Fruit fly (Drosophila melanogaster) whole organism, prepupa: ENCODE measurements around the gene CG13950.

Experiments
- Blimp-1 ChIP-seq: fragments of 200-800 bp; sonication (Bioruptor generic); optimal IDR thresholded peaks from 3 replicates; lab custom pipeline; 2017; ENCODE audit warnings: missing biosample characterization, missing genetic modification characterization, mild to moderate bottlenecking, moderate library complexity, missing genetic modification reagents
- CG10631 ChIP-seq: fragments of 200-800 bp; sonication (Bioruptor generic); optimal IDR thresholded peaks from 2 replicates; lab custom pipeline; 2016; ENCODE audit warnings: missing biosample characterization, missing genetic modification characterization
- CG10669 ChIP-seq: fragments of 200-800 bp; sonication (Bioruptor generic); optimal IDR thresholded peaks from 3 replicates; lab custom pipeline; 2018; ENCODE audit warnings: missing biosample characterization, mild to moderate bottlenecking, missing genetic modification characterization, moderate library complexity
- CG11294 ChIP-seq: fragments of 200-800 bp; sonication (Bioruptor generic); IDR thresholded peaks from 2 replicates; pipeline ENCODE4 v1.3.6; 2022; ENCODE audit warnings: missing biosample characterization, missing genetic modification characterization
- CG11762 ChIP-seq: fragments of 200-800 bp; sonication (Bioruptor generic); optimal IDR thresholded peaks from 3 replicates; lab custom pipeline; 2016; ENCODE audit warnings: missing biosample characterization, missing genetic modification characterization; ENCODE audit not compliant: insufficient read depth
- CG11902 ChIP-seq: fragments of 200-800 bp; sonication (Bioruptor generic); optimal IDR thresholded peaks from 3 replicates; lab custom pipeline; 2016; ENCODE audit warnings: missing biosample characterization, missing genetic modification characterization
- CG1621 ChIP-seq: fragments of 200-800 bp; sonication (Bioruptor generic); optimal IDR thresholded peaks from 3 replicates; lab custom pipeline; 2018; ENCODE audit warnings: missing biosample characterization, mild to moderate bottlenecking, missing genetic modification characterization
- CG16779 ChIP-seq: fragments of 200-800 bp; sonication (Bioruptor generic); optimal IDR thresholded peaks from 3 replicates; lab custom pipeline; 2017; ENCODE audit warnings: missing biosample characterization, mild to moderate bottlenecking, missing genetic modification characterization
- CG3032 ChIP-seq: fragments of 200-800 bp; optimal IDR thresholded peaks from 2 replicates; lab custom pipeline; 2019; ENCODE audit warnings: missing biosample characterization, mild to moderate bottlenecking, missing genetic modification characterization, moderate library complexity
- CG32006 ChIP-seq: fragments of 200-800 bp; sonication (Bioruptor generic); optimal IDR thresholded peaks from 3 replicates; lab custom pipeline; 2017; ENCODE audit warnings: missing biosample characterization, mild to moderate bottlenecking, missing genetic modification characterization
- CG3919 ChIP-seq: fragments of 200-800 bp; sonication (Bioruptor generic); optimal IDR thresholded peaks from 3 replicates; lab custom pipeline; 2016; ENCODE audit warnings: missing biosample characterization, missing genetic modification characterization
- CG6163 ChIP-seq: fragments of 200-800 bp; sonication (Bioruptor generic); IDR thresholded peaks from 3 replicates; pipeline ENCODE4 v1.3.6; 2022; ENCODE audit warnings: missing biosample characterization, missing genetic modification characterization
- CG6276 ChIP-seq: fragments of 200-800 bp; sonication (Bioruptor generic); optimal IDR thresholded peaks from 2 replicates; lab custom pipeline; 2017; ENCODE audit warnings: missing biosample characterization, mild to moderate bottlenecking, missing genetic modification characterization
- CG6792 ChIP-seq: fragments of 200-800 bp; sonication (Bioruptor generic); optimal IDR thresholded peaks from 3 replicates; lab custom pipeline; 2016; ENCODE audit warnings: missing biosample characterization, missing genetic modification characterization
- CG6854 ChIP-seq: fragments of 200-800 bp; sonication (Bioruptor generic); optimal IDR thresholded peaks from 2 replicates; lab custom pipeline; 2017; ENCODE audit warnings: missing biosample characterization, mild to moderate bottlenecking, missing genetic modification characterization
- CG8119 ChIP-seq: fragments of 200-800 bp; sonication (Bioruptor generic); IDR thresholded peaks from 3 replicates; pipeline ENCODE4 v1.3.6; 2022; ENCODE audit warnings: missing biosample characterization, missing genetic modification characterization
- CG8632 ChIP-seq: fragments of 200-800 bp; sonication (Bioruptor generic); optimal IDR thresholded peaks from 3 replicates; lab custom pipeline; 2016; ENCODE audit warnings: missing biosample characterization, missing genetic modification characterization
- CG9139 ChIP-seq: fragments of 200-800 bp; sonication (Bioruptor generic); optimal IDR thresholded peaks from 3 replicates; lab custom pipeline; 2017; ENCODE audit warnings: missing biosample characterization, mild to moderate bottlenecking, missing genetic modification characterization
- Eip78C ChIP-seq: fragments of 200-800 bp; sonication (Bioruptor generic); peaks from one replicate; lab custom pipeline; 2016; ENCODE audit warnings: missing biosample characterization, missing genetic modification characterization
- Eip93F ChIP-seq: fragments of 200-800 bp; sonication (Bioruptor generic); optimal IDR thresholded peaks from 2 replicates; lab custom pipeline; 2016; ENCODE audit warnings: missing biosample characterization, mild to moderate bottlenecking, missing genetic modification characterization
- Ets21C ChIP-seq: fragments of 200-800 bp; sonication (Bioruptor generic); optimal IDR thresholded peaks from 3 replicates; lab custom pipeline; 2016; ENCODE audit warnings: missing biosample characterization, missing genetic modification characterization
- Gug ChIP-seq: fragments of 200-800 bp; sonication (Bioruptor generic); IDR thresholded peaks from 2 replicates; pipeline ENCODE4 v1.3.6; 2022; ENCODE audit warnings: missing biosample characterization, missing genetic modification characterization
- Hr38 ChIP-seq: sonication (Bioruptor generic); optimal IDR thresholded peaks from 2 replicates; lab custom pipeline; 2016; ENCODE audit warnings: missing biosample characterization, missing genetic modification characterization
- Hr39 ChIP-seq: fragments of 200-800 bp; sonication (Bioruptor generic); optimal IDR thresholded peaks from 2 replicates; lab custom pipeline; 2016; ENCODE audit warnings: missing biosample characterization, missing genetic modification characterization
- OdsH ChIP-seq: fragments of 200-800 bp; sonication (Bioruptor generic); optimal IDR thresholded peaks from 3 replicates; lab custom pipeline; 2016; ENCODE audit warnings: missing biosample characterization, missing genetic modification characterization
- Sox102F ChIP-seq: fragments of 200-800 bp; sonication (Bioruptor generic); optimal IDR thresholded peaks from 2 replicates; lab custom pipeline; 2016; ENCODE audit warnings: missing biosample characterization, mild to moderate bottlenecking, missing genetic modification characterization
- Sox15 ChIP-seq: fragments of 200-800 bp; sonication (Bioruptor generic); optimal IDR thresholded peaks from 3 replicates; lab custom pipeline; 2016; ENCODE audit warnings: missing biosample characterization, missing genetic modification characterization
- achi ChIP-seq: fragments of 200-800 bp; sonication (Bioruptor generic); optimal IDR thresholded peaks from 3 replicates; lab custom pipeline; 2016; ENCODE audit warnings: missing biosample characterization, missing genetic modification characterization
- acj6 ChIP-seq: fragments of 200-800 bp; sonication (Bioruptor generic); optimal IDR thresholded peaks from 3 replicates; lab custom pipeline; 2016; ENCODE audit warnings: missing biosample characterization, missing genetic modification characterization
- cyc ChIP-seq: fragments of 200-800 bp; sonication (Bioruptor generic); optimal IDR thresholded peaks from 3 replicates; lab custom pipeline; 2016; ENCODE audit warnings: missing biosample characterization, missing genetic modification characterization
- dac ChIP-seq: fragments of 200-800 bp; sonication (Bioruptor generic); optimal IDR thresholded peaks from 2 replicates; lab custom pipeline; 2017; ENCODE audit warnings: missing biosample characterization, mild to moderate bottlenecking, missing genetic modification characterization
- eg ChIP-seq: fragments of 200-800 bp; sonication (Bioruptor generic); IDR thresholded peaks from 3 replicates; pipeline ENCODE4 v1.3.6; 2022; ENCODE audit warnings: missing biosample characterization, missing genetic modification characterization
- esn ChIP-seq: fragments of 200-800 bp; sonication (Bioruptor generic); optimal IDR thresholded peaks from 2 replicates; lab custom pipeline; 2016; ENCODE audit warnings: missing biosample characterization, mild to moderate bottlenecking, missing genetic modification characterization, moderate library complexity
- fd59A ChIP-seq: fragments of 200-800 bp; sonication (Bioruptor generic); optimal IDR thresholded peaks from 2 replicates; lab custom pipeline; 2017; ENCODE audit warnings: missing biosample characterization, mild to moderate bottlenecking, missing genetic modification characterization, missing genetic modification reagents
- fd85E ChIP-seq: fragments of 200-800 bp; sonication (Bioruptor generic); optimal IDR thresholded peaks from 3 replicates; lab custom pipeline; 2016; ENCODE audit warnings: missing biosample characterization, missing genetic modification characterization
- fkh ChIP-seq: fragments of 200-800 bp; sonication (Bioruptor generic); optimal IDR thresholded peaks from 3 replicates; lab custom pipeline; 2017; ENCODE audit warnings: missing biosample characterization, mild to moderate bottlenecking, missing genetic modification characterization, moderate library complexity
- lz ChIP-seq: fragments of 200-800 bp; sonication (Bioruptor generic); optimal IDR thresholded peaks from 3 replicates; lab custom pipeline; 2016; ENCODE audit warnings: missing biosample characterization, missing genetic modification characterization
- net ChIP-seq: fragments of 200-800 bp; sonication (Bioruptor generic); optimal IDR thresholded peaks from 3 replicates; lab custom pipeline; 2016; ENCODE audit warnings: missing biosample characterization, missing genetic modification characterization
- salr ChIP-seq, 2 experiments: fragments of 200-800 bp; sonication (Bioruptor generic); optimal IDR thresholded peaks; 3 replicates each; lab custom pipeline; 2016 to 2018; ENCODE audit warnings: missing biosample characterization in 2 of 2, missing genetic modification characterization in 2 of 2, mild to moderate bottlenecking in 1 of 2
- spab ChIP-seq: fragments of 200-800 bp; sonication (Bioruptor generic); optimal IDR thresholded peaks from 2 replicates; lab custom pipeline; 2017; ENCODE audit warnings: missing biosample characterization, mild to moderate bottlenecking, missing genetic modification characterization, missing genetic modification reagents
- ss ChIP-seq, 2 experiments: fragments of 200-800 bp; sonication (Bioruptor generic); optimal IDR thresholded peaks; 2 replicates in 1 of 2; 3 replicates in 1 of 2; lab custom pipeline; 2017 to 2018; ENCODE audit warnings: mild to moderate bottlenecking in 2 of 2, missing biosample characterization in 2 of 2, missing genetic modification characterization in 2 of 2, moderate library complexity in 1 of 2
- svp ChIP-seq: fragments of 200-800 bp; sonication (Bioruptor generic); peaks from one replicate; lab custom pipeline; 2016; ENCODE audit warnings: missing biosample characterization, missing genetic modification characterization
- topi ChIP-seq: fragments of 200-800 bp; sonication (Bioruptor generic); optimal IDR thresholded peaks from 3 replicates; lab custom pipeline; 2016; ENCODE audit warnings: missing biosample characterization, missing genetic modification characterization
- vri ChIP-seq: fragments of 200-800 bp; sonication (Bioruptor generic); optimal IDR thresholded peaks from 3 replicates; lab custom pipeline; 2016; ENCODE audit warnings: missing biosample characterization, mild to moderate bottlenecking, missing genetic modification characterization

The CG13950 gene

dm6 chr2L:846167-846868, 13.7 kb upstream of the CG13950 start (continued):
- TF ChIP-seq fd59A (GFP tag; lab: Kevin White, UChicago) (peak; percentile 1), CG8119 (peak; percentile 68; the same call in 2 of the 3 replicates), CG9139 (no peak), CG6792 (GFP tag; lab: Kevin White, UChicago) (peak; percentile 47), Sox15 (GFP tag; lab: Kevin White, UChicago) (peak; percentile 21), lz (GFP tag; lab: Kevin White, UChicago) (peak; percentile 65), eg (GFP tag; lab: Robert Waterston, UW) (peak; percentile 73), Blimp-1 (GFP tag; lab: Kevin White, UChicago) (peak; percentile 57), spab (GFP tag; lab: Kevin White, UChicago) (no peak), net (peak; percentile 61), topi (GFP tag; lab: Kevin White, UChicago) (peak; percentile 61), fkh (peak; percentile 12), CG3032 (tag; lab: Kevin White, UChicago) (peak; percentile 17), CG6276 (peak; percentile 78), acj6 (GFP tag; lab: Kevin White, UChicago) (peak; percentile 73), ss (GFP tag; optimal IDR thresholded peaks at IDR 0.05; lab: Kevin White, UChicago) (no peak), Hr39 (GFP tag; lab: Kevin White, UChicago) (peak; percentile 66), salr (GFP tag; optimal IDR thresholded peaks at IDR 0.05; lab: Kevin White, UChicago) (peak in 1 of 2 experiments; percentile 22), achi (GFP tag; lab: Kevin White, UChicago) (peak; percentile 64), CG32006 (GFP tag; lab: Kevin White, UChicago) (peak; percentile 86)

- TF ChIP-seq fkh (no peak), CG8632 (GFP tag; lab: Kevin White, UChicago) (peak; percentile 57), Ets21C (GFP tag; lab: Kevin White, UChicago) (peak; percentile 18), CG3032 (tag; lab: Kevin White, UChicago) (peak; percentile 37), Eip78C (GFP tag; lab: Kevin White, UChicago) (peak; percentile 88), Blimp-1 (GFP tag; lab: Kevin White, UChicago) (no peak), spab (GFP tag; lab: Kevin White, UChicago) (peak; percentile 24), cyc (GFP tag; lab: Kevin White, UChicago) (peak; percentile 29), dac (GFP tag; lab: Kevin White, UChicago) (no peak), fd59A (GFP tag; lab: Kevin White, UChicago) (peak; percentile 15), CG1621 (tag; lab: Kevin White, UChicago) (no peak), svp (GFP tag; lab: Kevin White, UChicago) (peak; percentile 83), salr (GFP tag; optimal IDR thresholded peaks at IDR 0.05; lab: Kevin White, UChicago) (peak in 1 of 2 experiments; percentile 81), Eip93F (GFP tag; lab: Kevin White, UChicago) (peak; percentile 4), OdsH (GFP tag; lab: Kevin White, UChicago) (peak; percentile 68), eg (GFP tag; lab: Robert Waterston, UW) (peak; percentile 52; the same call in 1 of the 3 replicates), topi (GFP tag; lab: Kevin White, UChicago) (peak; percentile 53), CG6276 (peak; percentile 71), CG9139 (no peak), CG16779 (no peak), CG6163 (GFP tag; lab: Robert Waterston, UW) (peak; percentile 45; the same call in 2 of the 3 replicates), esn (peak; percentile 63), Sox102F (GFP tag; lab: Kevin White, UChicago) (peak; percentile 14), CG10631 (GFP tag; lab: Kevin White, UChicago) (peak; percentile 50), lz (GFP tag; lab: Kevin White, UChicago) (peak; percentile 46), CG11762 (peak; percentile 13), achi (GFP tag; lab: Kevin White, UChicago) (peak; percentile 67), CG11902 (GFP tag; lab: Kevin White, UChicago) (no peak), ss (GFP tag; optimal IDR thresholded peaks at IDR 0.05; lab: Kevin White, UChicago) (no peak), CG3919 (GFP tag; lab: Kevin White, UChicago) (peak; percentile 55), CG6854 (GFP tag; lab: Kevin White, UChicago) (peak; percentile 73), vri (GFP tag; lab: Kevin White, UChicago) (no peak), Sox15 (GFP tag; lab: Kevin White, UChicago) (peak; percentile 37), CG10669 (GFP tag; lab: Kevin White, UChicago) (peak; percentile 10), fd85E (no peak), CG11294 (GFP tag; lab: Robert Waterston, UW) (no peak), Gug (GFP tag; lab: Robert Waterston, UW) (no peak), CG6792 (GFP tag; lab: Kevin White, UChicago) (peak; percentile 4), Hr38 (no peak)
Measured at dm6 chr2L:847189-847987, 12.6 kb upstream of the CG13950 start.
